Fruit fly (Drosophila melanogaster) S2 (cell line): ENCODE data around the gene karr.

Experiments used
- CG8478 ChIP-seq: fragments of >200 bp; optimal IDR thresholded peaks from 2 replicates; lab custom pipeline; 2018
- CTCF ChIP-seq, 2 experiments: fragments of >200 bp; optimal IDR thresholded peaks; 2 replicates each; lab custom pipeline; 2018

karr gene

DNA sequence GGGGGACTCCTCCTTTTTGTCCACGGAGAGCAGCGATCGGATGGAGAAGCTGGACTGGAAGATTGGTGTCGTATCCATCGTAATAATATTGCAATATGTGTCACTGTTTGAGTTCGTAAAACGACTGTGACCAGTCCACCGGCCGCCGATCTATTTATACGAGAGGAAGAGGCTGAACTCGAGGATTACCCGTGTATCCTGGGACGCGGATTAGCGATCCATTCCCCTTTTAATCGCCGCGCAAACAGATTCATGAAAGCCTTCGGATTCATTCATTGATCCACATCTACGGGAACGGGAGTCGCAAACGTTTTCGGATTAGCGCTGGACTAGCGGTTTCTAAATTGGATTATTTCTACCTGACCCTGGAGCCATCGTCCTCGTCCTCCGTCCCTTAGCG is 18.1 kb downstream of the karr start, which contains the start of gene fd19B:
TSS of gene fd19B (minus strand) at position 101 of the 400 bp plus-strand sequence.
- TF ChIP-seq CG8478 (lab: Kevin White, UChicago) (no peak), CTCF (optimal IDR thresholded peaks at IDR 0.05; lab: Kevin White, UChicago) (no peak)

DNA sequence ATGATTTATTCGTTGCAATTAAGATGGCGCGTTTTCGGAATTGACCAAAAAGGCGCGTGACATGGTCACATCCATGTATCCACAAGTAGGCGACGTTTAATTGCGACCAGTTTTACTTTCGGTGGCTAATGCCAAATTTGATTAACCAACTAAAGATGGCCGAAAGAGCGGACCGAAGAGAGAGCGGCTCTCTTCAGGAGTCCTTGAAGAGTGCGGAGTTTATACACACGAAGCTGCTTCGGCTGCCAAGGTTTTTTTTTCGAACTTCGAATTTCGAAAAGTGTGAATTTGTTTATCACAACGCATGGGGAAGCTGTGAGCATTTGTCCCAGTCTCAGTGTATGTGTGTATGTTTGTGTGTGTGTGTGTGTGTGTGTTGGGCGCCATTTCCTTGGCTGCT is 26.6 kb downstream of the karr start:
- TF ChIP-seq CTCF (optimal IDR thresholded peaks at IDR 0.05; lab: Kevin White, UChicago) (no peak), CG8478 (lab: Kevin White, UChicago) (no peak)

DNA sequence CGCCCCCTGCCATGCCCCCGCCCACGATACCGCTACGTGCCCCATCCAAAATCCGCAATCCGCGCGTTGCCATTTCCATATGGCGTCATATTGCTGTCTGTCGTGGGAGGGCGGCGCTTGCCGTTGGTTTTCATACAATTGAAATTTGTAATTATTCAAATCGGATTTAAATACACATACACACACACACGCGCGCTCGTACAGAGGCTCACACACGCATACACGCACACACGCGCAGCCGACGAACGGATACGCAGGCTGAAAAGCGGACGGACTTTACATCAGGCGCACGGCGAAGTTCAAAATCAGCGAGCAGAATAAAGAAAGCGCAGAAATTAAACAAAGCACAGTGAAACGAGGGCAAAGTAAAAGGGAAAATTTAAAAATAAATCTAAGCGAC is 43.4 kb downstream of the karr start:
- TF ChIP-seq CTCF (optimal IDR thresholded peaks at IDR 0.05; lab: Kevin White, UChicago) (no peak), CG8478 (lab: Kevin White, UChicago) (no peak)

DNA sequence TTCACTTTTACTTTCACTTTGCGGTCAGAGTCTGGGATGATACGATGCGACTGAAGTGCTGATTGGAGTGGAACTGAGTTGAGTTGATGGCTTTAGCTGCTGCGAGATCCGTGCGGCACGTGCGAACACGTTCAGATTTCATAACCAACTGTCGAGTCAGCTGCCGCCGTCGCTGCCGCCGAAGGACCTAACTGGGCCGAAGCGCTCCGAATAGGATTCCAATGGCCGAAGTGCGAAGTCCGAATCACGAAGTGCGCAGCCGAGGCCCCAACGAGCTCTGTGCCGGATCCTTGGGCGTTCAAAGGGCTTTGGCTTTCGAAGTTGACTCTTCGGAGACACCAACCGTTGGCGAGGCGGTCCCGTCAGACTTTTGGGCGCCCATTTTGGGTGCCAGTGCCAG is 47.8 kb downstream of the karr start, which contains the start of gene Dop2R:
TSS of gene Dop2R (minus strand) at position 131 of the 400 bp plus-strand sequence.
- TF ChIP-seq CTCF (optimal IDR thresholded peaks at IDR 0.05; lab: Kevin White, UChicago) = no peak
- no peak for TF ChIP-seq CG8478 (lab: Kevin White, UChicago)
